Fruit fly (Drosophila melanogaster): ENCODE results near the gene CG12091.

The CG12091 gene

DNA sequence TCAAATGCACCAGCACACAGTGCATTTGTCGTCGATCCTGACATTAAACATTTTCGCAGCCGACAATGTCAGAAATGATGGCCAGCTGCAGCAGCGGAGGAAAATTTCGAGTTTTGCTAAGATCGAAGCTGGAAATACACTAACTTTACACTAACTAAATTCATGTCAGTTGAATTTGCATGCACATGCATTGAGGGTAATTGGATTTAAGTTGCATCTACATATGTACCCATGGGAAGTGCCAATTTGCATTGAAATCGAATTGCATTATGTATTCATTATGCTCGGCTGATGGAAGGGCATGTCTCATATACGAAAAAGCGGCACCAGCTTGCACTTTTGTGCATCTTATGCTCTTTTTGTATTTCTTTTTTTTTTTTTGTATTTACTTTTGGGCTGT lies 48.1 kb upstream of the CG12091 start (continued):
- TF ChIP-seq Med (GFP tag) (peak; percentile 57), CG10321 (GFP tag; IDR thresholded peaks at IDR 0.05) (no peak), ems (GFP tag; optimal IDR thresholded peaks at IDR 0.05) (no peak), CG12744 (GFP tag; optimal IDR thresholded peaks at IDR 0.05) (no peak), CG6175 (GFP tag; IDR thresholded peaks at IDR 0.05) (no peak), emc (GFP tag; optimal IDR thresholded peaks at IDR 0.05) (no peak), ab (GFP tag; optimal IDR thresholded peaks at IDR 0.05) (no peak), lbe (GFP tag; optimal IDR thresholded peaks at IDR 0.05) (peak; percentile 34), CG2116 (GFP tag; optimal IDR thresholded peaks at IDR 0.05) (no peak), peb (GFP tag; IDR thresholded peaks at IDR 0.05) (no peak), nmo (GFP tag; optimal IDR thresholded peaks at IDR 0.05) (peak; percentile 2), MESR4 (GFP tag; optimal IDR thresholded peaks at IDR 0.05) (no peak), rib (GFP tag; IDR thresholded peaks at IDR 0.05) (no peak), CG5245 (GFP tag; optimal IDR thresholded peaks at IDR 0.05) (peak; percentile 18), bsh (GFP tag; optimal IDR thresholded peaks at IDR 0.05) (peak in 1 of 2 experiments; percentile 44), CG9609 (GFP tag; optimal IDR thresholded peaks at IDR 0.05) (no peak), ara (GFP tag; IDR thresholded peaks at IDR 0.05) (peak; percentile 50; the same call in 1 of the 2 replicates), usp (GFP tag; optimal IDR thresholded peaks at IDR 0.05) (no peak), CG9797 (GFP tag; optimal IDR thresholded peaks at IDR 0.05) (no peak), lmd (GFP tag; IDR thresholded peaks at IDR 0.05) (peak; percentile 66), CG4360 (GFP tag; IDR thresholded peaks at IDR 0.05) (no peak), CG8089 (GFP tag; optimal IDR thresholded peaks at IDR 0.05) (no peak), HLH4C (GFP tag; IDR thresholded peaks at IDR 0.05; ENCODE audit: partially characterized antibody) (no peak), CG7987 (GFP tag; optimal IDR thresholded peaks at IDR 0.05) (no peak)

dm6 chr3L:1584003-1584402 lies 47.4 kb upstream of the CG12091 start:
- peak; percentile 44 for TF ChIP-seq Side (GFP tag; optimal IDR thresholded peaks at IDR 0.05)
- no peak for TF ChIP-seq Dbx (GFP tag; IDR thresholded peaks at IDR 0.05)
- no peak for TF ChIP-seq CG17186 (GFP tag; optimal IDR thresholded peaks at IDR 0.05)
- TF ChIP-seq B-H1 (GFP tag; IDR thresholded peaks at IDR 0.05): peak; percentile 36; the same call in 2 of the 3 replicates
- peak; percentile 67; the same call in 2 of the 3 replicates for TF ChIP-seq so (GFP tag; IDR thresholded peaks at IDR 0.05)
- peak; percentile 78 for TF ChIP-seq gem (tag; optimal IDR thresholded peaks at IDR 0.05)
- peak; percentile 55; the same call in 1 of the 3 replicates for TF ChIP-seq CG3726 (GFP tag; IDR thresholded peaks at IDR 0.05)
- no peak for TF ChIP-seq pita (GFP tag; optimal IDR thresholded peaks at IDR 0.05)
- no peak for TF ChIP-seq wek (GFP tag; optimal IDR thresholded peaks at IDR 0.05)
- TF ChIP-seq CG3838 (GFP tag; optimal IDR thresholded peaks at IDR 0.05): no peak
- peak; percentile 78 for TF ChIP-seq CG17328 (GFP tag; IDR thresholded peaks at IDR 0.05)
- peak; percentile 39 for TF ChIP-seq CG9817 (tag; optimal IDR thresholded peaks at IDR 0.05)
- no peak for TF ChIP-seq CG9215 (GFP tag; IDR thresholded peaks at IDR 0.05)
- TF ChIP-seq ara (GFP tag; IDR thresholded peaks at IDR 0.05): peak; percentile 74
- TF ChIP-seq tio (GFP tag; optimal IDR thresholded peaks at IDR 0.05): peak; percentile 54
- TF ChIP-seq fd102C (GFP tag; optimal IDR thresholded peaks at IDR 0.05): no peak
- peak; percentile 39 for TF ChIP-seq ERR (GFP tag; optimal IDR thresholded peaks at IDR 0.05)
- TF ChIP-seq CG11398 (GFP tag; optimal IDR thresholded peaks at IDR 0.05): peak; percentile 38
- TF ChIP-seq CG34224 (GFP tag; IDR thresholded peaks at IDR 0.05; ENCODE audit: partially characterized antibody): no peak
- peak; percentile 62 for TF ChIP-seq dmrt99B (tag; optimal IDR thresholded peaks at IDR 0.05)
- peak; percentile 82; the same call in 2 of the 3 replicates for TF ChIP-seq zfh1 (GFP tag; IDR thresholded peaks at IDR 0.05)
- peak; percentile 19; the same call in 1 of the 2 replicates for TF ChIP-seq crol (GFP tag; IDR thresholded peaks at IDR 0.05)
- no peak for TF ChIP-seq CG5180 (GFP tag; optimal IDR thresholded peaks at IDR 0.05)
- peak; percentile 53 for TF ChIP-seq CG8944 (GFP tag; optimal IDR thresholded peaks at IDR 0.05)
- TF ChIP-seq Mad (GFP tag; optimal IDR thresholded peaks at IDR 0.05): peak; percentile 39
- peak; percentile 3 for TF ChIP-seq maf-S (GFP tag; optimal IDR thresholded peaks at IDR 0.05)
- peak in 1 of 2 experiments; percentile 46 for TF ChIP-seq Eip74EF (GFP tag; optimal IDR thresholded peaks at IDR 0.05)
- TF ChIP-seq CG6813 (GFP tag; optimal IDR thresholded peaks at IDR 0.05): no peak
- TF ChIP-seq CG2199 (GFP tag; IDR thresholded peaks at IDR 0.05): no peak
